Fruit fly (Drosophila melanogaster) whole organism, embryonic: Measurements from ENCODE around the gene Vps2.

Experiments used
- Aef1 ChIP-seq: fragments of 200-800 bp; sonication (Bioruptor generic); IDR thresholded peaks from 3 replicates; pipeline ENCODE4 v1.3.6; 2022; ENCODE audit warnings: missing biosample characterization, missing genetic modification characterization
- C15 ChIP-seq: fragments of 200-800 bp; sonication (Bioruptor generic); IDR thresholded peaks from 3 replicates; pipeline ENCODE4 v1.3.6; 2022; ENCODE audit warnings: missing biosample characterization, missing genetic modification characterization
- CG12071 ChIP-seq: fragments of 200-800 bp; sonication (Bioruptor generic); optimal IDR thresholded peaks from 3 replicates; lab custom pipeline; 2018; ENCODE audit warnings: missing biosample characterization, mild to moderate bottlenecking, missing genetic modification characterization
- CG12236 ChIP-seq: fragments of 200-800 bp; sonication (Bioruptor generic); optimal IDR thresholded peaks from 2 replicates; lab custom pipeline; 2016; ENCODE audit warnings: missing biosample characterization, missing genetic modification characterization
- CG15696 ChIP-seq: fragments of 200-800 bp; sonication (Bioruptor generic); optimal IDR thresholded peaks from 2 replicates; lab custom pipeline; 2019; ENCODE audit warnings: missing biosample characterization, mild to moderate bottlenecking, missing genetic modification characterization, moderate library complexity
- CG1792 ChIP-seq: fragments of 200-800 bp; sonication (Bioruptor generic); optimal IDR thresholded peaks from 2 replicates; lab custom pipeline; 2016; ENCODE audit warnings: missing biosample characterization, missing genetic modification characterization
- CG2120 ChIP-seq: fragments of 200-800 bp; sonication (Bioruptor generic); optimal IDR thresholded peaks from 3 replicates; lab custom pipeline; 2016; ENCODE audit warnings: missing biosample characterization, missing genetic modification characterization
- CG2129 ChIP-seq: fragments of 200-800 bp; sonication (Bioruptor generic); IDR thresholded peaks from 2 replicates; pipeline ENCODE4 v1.3.6; 2022; ENCODE audit warnings: missing biosample characterization, missing genetic modification characterization; ENCODE audit not compliant: partially characterized antibody
- CG2889 ChIP-seq: fragments of 200-800 bp; sonication (Bioruptor generic); IDR thresholded peaks from 3 replicates; pipeline ENCODE4 v1.3.6; 2022; ENCODE audit warnings: missing biosample characterization, missing genetic modification characterization
- CG30403 ChIP-seq: fragments of 200-800 bp; sonication (Bioruptor generic); optimal IDR thresholded peaks from 3 replicates; lab custom pipeline; 2016; ENCODE audit warnings: missing biosample characterization, missing genetic modification characterization
- CG31224 ChIP-seq: fragments of 200-800 bp; sonication (Bioruptor generic); IDR thresholded peaks from 2 replicates; pipeline ENCODE4 v1.3.6; 2022; ENCODE audit warnings: missing biosample characterization, missing genetic modification characterization
- CG4820 ChIP-seq: fragments of 200-800 bp; sonication (Bioruptor generic); optimal IDR thresholded peaks from 3 replicates; lab custom pipeline; 2016; ENCODE audit warnings: missing biosample characterization, missing genetic modification characterization
- CG6175 ChIP-seq: fragments of 200-800 bp; sonication (Bioruptor generic); IDR thresholded peaks from 3 replicates; pipeline ENCODE4 v1.3.6; 2022; ENCODE audit warnings: missing biosample characterization, missing genetic modification characterization
- CG7271 ChIP-seq: fragments of 200-800 bp; sonication (Bioruptor generic); optimal IDR thresholded peaks from 2 replicates; lab custom pipeline; 2018; ENCODE audit warnings: missing biosample characterization, mild to moderate bottlenecking, missing genetic modification characterization, moderate library complexity
- CG7372 ChIP-seq: fragments of 200-800 bp; sonication (Bioruptor generic); IDR thresholded peaks from 2 replicates; pipeline ENCODE4 v1.3.6; 2022; ENCODE audit warnings: missing biosample characterization, missing genetic modification characterization
- CG7928 ChIP-seq: fragments of 200-800 bp; sonication (Bioruptor generic); optimal IDR thresholded peaks from 2 replicates; lab custom pipeline; 2017; ENCODE audit warnings: missing biosample characterization, mild to moderate bottlenecking, missing genetic modification characterization
- CG8359 ChIP-seq: fragments of 200-800 bp; sonication (Bioruptor generic); optimal IDR thresholded peaks from 2 replicates; lab custom pipeline; 2017; ENCODE audit warnings: missing biosample characterization, mild to moderate bottlenecking, missing genetic modification characterization, borderline replicate concordance
- CG8388 ChIP-seq: fragments of 200-800 bp; sonication (Bioruptor generic); optimal IDR thresholded peaks from 2 replicates; lab custom pipeline; 2019; ENCODE audit warnings: missing biosample characterization, mild to moderate bottlenecking, missing genetic modification characterization, moderate library complexity
- CG9797 ChIP-seq: fragments of 200-800 bp; sonication (Bioruptor generic); optimal IDR thresholded peaks from 3 replicates; lab custom pipeline; 2018; ENCODE audit warnings: missing biosample characterization, mild to moderate bottlenecking, missing genetic modification characterization
- CG9932 ChIP-seq: fragments of 200-800 bp; sonication (Bioruptor generic); IDR thresholded peaks from 2 replicates; pipeline ENCODE4 v1.3.6; 2022; ENCODE audit warnings: missing biosample characterization, missing genetic modification characterization
- CrebB ChIP-seq: fragments of 200-800 bp; sonication (Bioruptor generic); optimal IDR thresholded peaks from 3 replicates; lab custom pipeline; 2018; ENCODE audit warnings: missing biosample characterization, mild to moderate bottlenecking, missing genetic modification characterization
- HHEX ChIP-seq: fragments of 200-800 bp; sonication (Bioruptor generic); optimal IDR thresholded peaks from 3 replicates; lab custom pipeline; 2017; ENCODE audit warnings: missing biosample characterization, mild to moderate bottlenecking, missing genetic modification characterization, missing genetic modification reagents
- HLHmδ ChIP-seq: fragments of 200-800 bp; sonication (Bioruptor generic); optimal IDR thresholded peaks from 2 replicates; lab custom pipeline; 2018; ENCODE audit warnings: missing biosample characterization, mild to moderate bottlenecking, missing genetic modification characterization, moderate library complexity
- HmgZ ChIP-seq: fragments of 200-800 bp; sonication (Bioruptor generic); optimal IDR thresholded peaks from 2 replicates; lab custom pipeline; 2018; ENCODE audit warnings: missing biosample characterization, mild to moderate bottlenecking, missing genetic modification characterization
- Hr51 ChIP-seq, 2 experiments: fragments of 200-800 bp; sonication (Bioruptor generic); optimal IDR thresholded peaks; 2 replicates in 1 of 2; 3 replicates in 1 of 2; lab custom pipeline; 2016 to 2018; ENCODE audit warnings: missing biosample characterization in 2 of 2, missing genetic modification characterization in 2 of 2, mild to moderate bottlenecking in 1 of 2, moderate library complexity in 1 of 2
- Neu2 ChIP-seq: fragments of 200-800 bp; sonication (Bioruptor generic); optimal IDR thresholded peaks from 3 replicates; lab custom pipeline; 2016; ENCODE audit warnings: missing biosample characterization, missing genetic modification characterization, borderline replicate concordance
- Oli ChIP-seq: fragments of 200-800 bp; sonication (Bioruptor generic); optimal IDR thresholded peaks from 2 replicates; lab custom pipeline; 2018; ENCODE audit warnings: missing biosample characterization, mild to moderate bottlenecking, missing genetic modification characterization, moderate library complexity
- ab ChIP-seq: fragments of 200-800 bp; sonication (Bioruptor generic); optimal IDR thresholded peaks from 2 replicates; lab custom pipeline; 2016; ENCODE audit warnings: missing biosample characterization, missing genetic modification characterization
- ac ChIP-seq: fragments of 200-800 bp; sonication (Bioruptor generic); optimal IDR thresholded peaks from 3 replicates; lab custom pipeline; 2017; ENCODE audit warnings: missing biosample characterization, mild to moderate bottlenecking, missing genetic modification characterization
- aop ChIP-seq: fragments of 200-800 bp; sonication (Bioruptor generic); IDR thresholded peaks from 2 replicates; pipeline ENCODE4 v1.3.6; 2022; ENCODE audit warnings: missing biosample characterization, missing genetic modification characterization
- ara ChIP-seq: fragments of 200-800 bp; sonication (Bioruptor generic); IDR thresholded peaks from 2 replicates; pipeline ENCODE4 v1.3.6; 2022; ENCODE audit warnings: missing biosample characterization, missing genetic modification characterization
- ase ChIP-seq: fragments of 200-800 bp; sonication (Bioruptor generic); IDR thresholded peaks from 3 replicates; pipeline ENCODE4 v1.3.6; 2022; ENCODE audit warnings: missing biosample characterization, missing genetic modification characterization
- bsh ChIP-seq, 2 experiments: fragments of 200-800 bp; sonication (Bioruptor generic); optimal IDR thresholded peaks; 2 replicates each; lab custom pipeline; 2017 to 2018; ENCODE audit warnings: mild to moderate bottlenecking in 2 of 2, missing biosample characterization in 2 of 2, missing genetic modification characterization in 2 of 2, moderate library complexity in 1 of 2
- cg ChIP-seq: fragments of 200-800 bp; sonication (Bioruptor generic); optimal IDR thresholded peaks from 3 replicates; lab custom pipeline; 2019; ENCODE audit warnings: missing biosample characterization, mild to moderate bottlenecking, missing genetic modification characterization, moderate library complexity
- chinmo ChIP-seq: fragments of 200-800 bp; sonication (Bioruptor generic); IDR thresholded peaks from 4 replicates; pipeline ENCODE4 v1.3.6; 2022; ENCODE audit warnings: missing biosample characterization, missing genetic modification characterization; ENCODE audit not compliant: partially characterized antibody
- crol ChIP-seq: fragments of 200-800 bp; sonication (Bioruptor generic); IDR thresholded peaks from 2 replicates; pipeline ENCODE4 v1.3.6; 2022; ENCODE audit warnings: missing biosample characterization, missing genetic modification characterization
- ham ChIP-seq: fragments of 200-800 bp; sonication (Bioruptor generic); IDR thresholded peaks from 2 replicates; pipeline ENCODE4 v1.3.6; 2022; ENCODE audit warnings: missing biosample characterization, missing genetic modification characterization
- nerfin-1 ChIP-seq: fragments of 200-800 bp; sonication (Bioruptor generic); optimal IDR thresholded peaks from 3 replicates; lab custom pipeline; 2019; ENCODE audit warnings: missing biosample characterization, mild to moderate bottlenecking, missing genetic modification characterization, moderate library complexity
- nerfin-2 ChIP-seq: fragments of 200-800 bp; sonication (Bioruptor generic); IDR thresholded peaks from 2 replicates; pipeline ENCODE4 v1.3.6; 2022; ENCODE audit warnings: missing biosample characterization, missing genetic modification characterization; ENCODE audit not compliant: partially characterized antibody
- rib ChIP-seq: fragments of 200-800 bp; sonication (Bioruptor generic); IDR thresholded peaks from 2 replicates; pipeline ENCODE4 v1.3.6; 2022; ENCODE audit warnings: missing biosample characterization, missing genetic modification characterization
- sob ChIP-seq: fragments of 200-800 bp; sonication (Bioruptor generic); IDR thresholded peaks from 2 replicates; pipeline ENCODE4 v1.3.6; 2022; ENCODE audit warnings: missing biosample characterization, missing genetic modification characterization
- sr ChIP-seq: fragments of 200-800 bp; sonication (Bioruptor generic); IDR thresholded peaks from 3 replicates; pipeline ENCODE4 v1.3.6; 2022; ENCODE audit warnings: missing biosample characterization, missing genetic modification characterization
- toy ChIP-seq: fragments of 200-800 bp; sonication (Bioruptor generic); IDR thresholded peaks from 2 replicates; pipeline ENCODE4 v1.3.6; 2022; ENCODE audit warnings: missing biosample characterization, missing genetic modification characterization
- tup ChIP-seq: fragments of 200-800 bp; sonication (Bioruptor generic); optimal IDR thresholded peaks from 2 replicates; lab custom pipeline; 2016; ENCODE audit warnings: missing biosample characterization, mild to moderate bottlenecking, missing genetic modification characterization, moderate library complexity
- unc-4 ChIP-seq: fragments of 200-800 bp; sonication (Bioruptor generic); IDR thresholded peaks from 2 replicates; pipeline ENCODE4 v1.3.6; 2022; ENCODE audit warnings: missing biosample characterization, missing genetic modification characterization; ENCODE audit not compliant: partially characterized antibody
- unpg ChIP-seq: fragments of 200-800 bp; sonication (Bioruptor generic); optimal IDR thresholded peaks from 3 replicates; lab custom pipeline; 2018; ENCODE audit warnings: missing biosample characterization, mild to moderate bottlenecking, missing genetic modification characterization, moderate library complexity
- zf30C ChIP-seq: fragments of 200-800 bp; sonication (Bioruptor generic); optimal IDR thresholded peaks from 3 replicates; lab custom pipeline; 2018; ENCODE audit warnings: missing biosample characterization, mild to moderate bottlenecking, missing genetic modification characterization

Gene Vps2

DNA sequence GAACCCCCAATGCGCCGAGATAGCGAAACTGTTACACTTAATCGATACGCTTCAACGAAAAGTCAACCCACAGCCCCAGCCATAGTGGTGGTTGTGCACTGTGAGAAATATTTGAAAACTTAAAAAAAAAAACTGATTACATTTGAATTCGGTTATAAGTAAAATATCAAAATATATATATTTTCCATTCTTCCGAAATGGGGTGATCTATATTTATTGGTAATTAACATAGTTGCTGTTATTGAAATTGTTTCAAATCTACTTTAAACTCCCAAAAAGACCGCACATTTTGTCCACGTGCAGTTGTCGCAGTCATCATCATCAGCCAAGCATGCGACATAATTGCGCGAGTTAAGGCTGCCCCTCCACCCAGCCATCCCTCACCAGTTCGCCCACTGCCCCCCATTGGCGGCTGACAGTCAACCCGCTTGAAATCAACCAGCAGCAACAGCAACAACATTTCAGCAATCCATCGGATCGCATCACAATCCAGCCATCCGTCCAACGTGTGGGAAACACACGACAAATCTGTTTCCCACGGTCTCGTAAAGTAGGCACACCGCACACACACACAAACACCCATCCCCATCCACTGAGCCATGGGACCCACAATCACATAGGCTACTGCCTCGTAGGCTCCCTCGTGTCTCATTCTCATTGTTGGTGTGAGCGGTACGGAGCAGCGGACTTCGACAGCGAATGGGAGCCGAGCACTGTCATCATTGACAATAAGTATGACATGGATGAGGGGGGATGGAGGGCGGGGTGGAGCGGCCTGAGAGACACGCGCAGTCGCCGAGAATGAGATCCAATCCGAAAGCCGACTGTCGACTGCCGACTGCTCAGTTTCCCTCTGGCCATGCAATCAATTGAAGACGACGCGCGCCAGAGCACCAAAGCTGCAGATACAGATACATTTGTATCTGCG lies 32.1 kb upstream of the Vps2 start (continued):
- TF ChIP-seq aop (GFP tag; lab: Robert Waterston, UW) = no peak
- TF ChIP-seq CG2889 = 0 out of 3 replicates have a peak, but pooled peaks have one; percentile 43
- no peak for TF ChIP-seq CG6175 (GFP tag; lab: Robert Waterston, UW)
- peak; percentile 22 for TF ChIP-seq CG8359
- no peak for TF ChIP-seq ab
- TF ChIP-seq ase = 0 out of 3 replicates have a peak, but pooled peaks have one; percentile 38
- peak; percentile 72 for TF ChIP-seq ara (GFP tag; lab: Robert Waterston, UW)
- peak; percentile 56 for TF ChIP-seq CG4820 (GFP tag; lab: Kevin White, UChicago)
- TF ChIP-seq Neu2 (GFP tag; lab: Kevin White, UChicago) = no peak
- no peak for TF ChIP-seq CG12071
- TF ChIP-seq zf30C (GFP tag; lab: Kevin White, UChicago) = peak; percentile 72
- TF ChIP-seq ac (GFP tag; lab: Kevin White, UChicago) = no peak
- TF ChIP-seq rib (GFP tag; lab: Robert Waterston, UW) = 0 out of 2 replicates have a peak, but pooled peaks have one; percentile 48
- no peak for TF ChIP-seq CG7928 (GFP tag; lab: Kevin White, UChicago)
- no peak for TF ChIP-seq CG12236 (GFP tag; lab: Kevin White, UChicago)
- TF ChIP-seq ham (GFP tag; lab: Robert Waterston, UW) = no peak
- peak; percentile 65; the same call in 2 of the 3 replicates for TF ChIP-seq sr (GFP tag; lab: Robert Waterston, UW)
- peak; percentile 25; the same call in 1 of the 2 replicates for TF ChIP-seq CG7372 (GFP tag; lab: Robert Waterston, UW)
- peak; percentile 33 to 82 for TF ChIP-seq bsh (GFP tag; optimal IDR thresholded peaks at IDR 0.05; lab: Kevin White, UChicago)
- peak; percentile 99 for TF ChIP-seq HLHmδ (GFP tag; lab: Kevin White, UChicago)
- peak; percentile 43 for TF ChIP-seq CG2120 (GFP tag; lab: Kevin White, UChicago)
- TF ChIP-seq CG9797 (GFP tag; lab: Kevin White, UChicago) = no peak
- peak; percentile 85 for TF ChIP-seq cg (GFP tag; lab: Kevin White, UChicago)
- peak; percentile 99 for TF ChIP-seq chinmo (GFP tag; lab: Robert Waterston, UW)
- TF ChIP-seq nerfin-1 (tag; lab: Kevin White, UChicago) = peak; percentile 44
- TF ChIP-seq CG30403 = peak; percentile 74
- peak; percentile 80 for TF ChIP-seq Oli (tag; lab: Kevin White, UChicago)
- peak; percentile 100 for TF ChIP-seq crol (GFP tag; lab: Robert Waterston, UW)
- peak; percentile 76 for TF ChIP-seq CG8388
- TF ChIP-seq unc-4 (GFP tag; lab: Robert Waterston, UW) = no peak
- peak; percentile 64 for TF ChIP-seq CG15696
- no peak for TF ChIP-seq toy (GFP tag; lab: Robert Waterston, UW)
- peak; percentile 44 for TF ChIP-seq HHEX (GFP tag; lab: Kevin White, UChicago)
- no peak for TF ChIP-seq CG9932 (GFP tag; lab: Robert Waterston, UW)
- no peak for TF ChIP-seq CG1792
- TF ChIP-seq Hr51 (GFP tag; optimal IDR thresholded peaks at IDR 0.05; lab: Kevin White, UChicago) = peak in 1 of 2 experiments; percentile 82
- peak; percentile 84 for TF ChIP-seq unpg (GFP tag; lab: Kevin White, UChicago)
- TF ChIP-seq tup (GFP tag; lab: Kevin White, UChicago) = no peak
- TF ChIP-seq sob (GFP tag; lab: Robert Waterston, UW) = peak; percentile 57
- TF ChIP-seq nerfin-2 = no peak
- TF ChIP-seq C15 (GFP tag; lab: Robert Waterston, UW) = no peak
- no peak for TF ChIP-seq HmgZ (tag; lab: Kevin White, UChicago)
- no peak for TF ChIP-seq CG2129 (GFP tag; lab: Robert Waterston, UW)
- TF ChIP-seq CG7271 (tag; lab: Kevin White, UChicago) = no peak
- TF ChIP-seq CrebB (tag; lab: Kevin White, UChicago) = no peak
- TF ChIP-seq CG31224 (GFP tag; lab: Robert Waterston, UW) = 0 out of 2 replicates have a peak, but pooled peaks have one; percentile 11
- TF ChIP-seq Aef1 = peak; percentile 34; the same call in 1 of the 3 replicates
